Fruit fly (Drosophila melanogaster): ENCODE data around the gene KrT95D.

KrT95D gene

dm6 chr3R:24015939-24016913 lies 15.4 kb downstream of the KrT95D start:
- TF ChIP-seq CG17801 (GFP tag; optimal IDR thresholded peaks at IDR 0.05; ENCODE audit: partially characterized antibody): no peak

DNA sequence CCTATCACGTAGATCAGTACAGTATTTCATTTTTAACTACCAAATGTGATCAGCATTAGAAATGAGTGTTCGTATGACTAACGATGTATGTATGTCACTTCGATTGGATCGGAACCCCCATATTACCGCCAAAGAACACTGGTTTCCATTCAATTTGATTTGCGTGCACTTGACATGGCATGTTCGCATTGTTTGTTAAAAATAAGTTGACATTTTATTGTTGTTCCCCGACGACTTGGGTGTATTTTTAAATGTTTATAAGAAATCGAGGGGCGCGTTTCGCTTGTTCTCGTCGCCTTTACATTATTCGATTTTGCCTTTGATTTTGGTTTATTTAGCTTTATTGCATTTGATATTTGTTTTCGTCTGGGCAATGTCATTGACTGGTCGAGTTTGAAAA lies 16.2 kb downstream of the KrT95D start:
- no peak for TF ChIP-seq CG17801 (GFP tag; optimal IDR thresholded peaks at IDR 0.05; ENCODE audit: partially characterized antibody)

DNA sequence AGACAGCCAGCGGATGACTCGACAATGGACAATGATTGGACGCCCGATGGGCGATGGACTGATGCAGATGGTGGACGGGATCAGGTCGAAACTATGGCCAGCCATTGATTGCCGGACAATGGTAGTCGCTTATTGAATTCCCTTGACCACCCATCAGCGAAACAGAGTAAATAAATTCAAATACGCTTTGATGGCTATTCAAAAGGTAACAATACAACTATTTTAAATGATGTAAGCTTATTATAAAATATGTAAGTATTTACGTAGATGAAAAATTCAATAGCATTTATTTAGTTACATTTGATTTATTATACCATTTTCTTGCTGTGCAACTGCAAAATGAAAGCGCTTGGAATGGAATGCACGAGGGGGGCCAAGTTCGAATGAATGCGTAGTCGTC lies 17.0 kb downstream of the KrT95D start:
- no peak for TF ChIP-seq CG17801 (GFP tag; optimal IDR thresholded peaks at IDR 0.05; ENCODE audit: partially characterized antibody)

DNA sequence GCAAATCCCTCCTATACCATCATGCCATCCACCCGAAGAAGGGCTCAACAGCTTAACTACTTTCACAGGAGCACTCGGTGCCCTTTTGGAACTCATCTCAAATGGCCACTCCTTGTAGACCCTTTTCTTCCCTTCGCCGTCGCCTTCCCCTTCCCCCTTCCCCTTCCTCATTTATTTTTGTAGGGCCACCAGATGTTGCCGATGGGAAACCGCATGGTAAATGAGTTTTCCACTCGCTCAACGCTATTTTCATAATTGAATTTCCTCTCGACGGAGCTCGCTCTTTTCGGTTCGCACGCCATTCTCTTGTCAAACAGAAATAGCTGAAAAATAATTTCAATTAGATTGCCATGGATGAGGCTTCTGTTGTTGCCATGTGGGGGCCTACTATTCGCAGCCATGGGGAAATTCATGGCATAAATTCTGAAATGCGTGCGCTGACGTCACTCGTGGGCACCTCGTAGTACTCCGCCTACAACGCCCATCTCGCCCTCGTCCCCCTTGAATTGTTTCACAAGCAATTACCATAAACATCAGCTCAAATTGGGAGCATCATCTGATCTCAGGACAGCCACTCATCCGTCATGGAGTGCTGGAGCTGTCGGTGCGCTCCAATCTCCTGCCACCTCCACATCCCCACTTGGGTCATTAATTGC lies 19.5 kb downstream of the KrT95D start:
- no peak for TF ChIP-seq CG17801 (GFP tag; optimal IDR thresholded peaks at IDR 0.05; ENCODE audit: partially characterized antibody)

- TF ChIP-seq CG17801 (GFP tag; optimal IDR thresholded peaks at IDR 0.05; ENCODE audit: partially characterized antibody): no peak
Measured at dm6 chr3R:24010637-24011214, 20.9 kb downstream of the KrT95D start.

dm6 chr3R:24008887-24009286 lies 22.7 kb downstream of the KrT95D start:
- TF ChIP-seq CG17801 (GFP tag; optimal IDR thresholded peaks at IDR 0.05; ENCODE audit: partially characterized antibody): no peak

DNA sequence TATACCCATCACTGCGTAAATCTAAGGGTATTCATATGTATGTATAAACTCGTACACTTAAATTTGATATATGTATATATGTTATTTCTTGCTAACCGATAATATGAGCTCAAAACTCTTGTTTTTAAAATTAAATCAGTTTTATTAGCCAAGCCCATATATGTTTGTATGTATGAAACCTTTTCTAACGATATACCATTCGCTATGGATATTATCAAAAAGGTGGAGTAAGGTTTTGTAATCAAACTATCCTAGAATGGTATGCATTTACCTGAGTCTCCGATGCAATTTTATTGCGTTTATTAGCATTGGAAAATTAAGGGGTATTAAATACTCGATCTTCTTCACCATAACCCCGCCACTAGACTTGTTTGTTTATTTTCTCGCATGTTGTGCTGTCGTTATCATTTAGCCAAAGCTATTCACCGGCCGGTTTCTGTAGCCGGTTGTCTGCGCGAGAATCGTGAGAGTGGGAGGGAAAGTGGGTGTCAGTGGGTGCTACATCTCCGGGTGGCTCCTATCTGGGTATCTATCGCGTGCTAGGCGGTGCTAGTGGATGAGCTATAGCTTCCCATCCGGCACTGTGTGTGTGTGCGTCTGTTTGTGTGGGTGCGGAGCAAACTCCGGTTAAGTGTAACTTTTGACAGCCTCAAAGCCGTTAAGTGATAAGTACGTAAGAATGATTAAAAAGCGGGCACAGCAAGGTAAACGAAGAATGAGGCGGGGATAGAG lies 23.7 kb downstream of the KrT95D start:
- TF ChIP-seq CG17801 (GFP tag; optimal IDR thresholded peaks at IDR 0.05; ENCODE audit: partially characterized antibody): no peak

DNA sequence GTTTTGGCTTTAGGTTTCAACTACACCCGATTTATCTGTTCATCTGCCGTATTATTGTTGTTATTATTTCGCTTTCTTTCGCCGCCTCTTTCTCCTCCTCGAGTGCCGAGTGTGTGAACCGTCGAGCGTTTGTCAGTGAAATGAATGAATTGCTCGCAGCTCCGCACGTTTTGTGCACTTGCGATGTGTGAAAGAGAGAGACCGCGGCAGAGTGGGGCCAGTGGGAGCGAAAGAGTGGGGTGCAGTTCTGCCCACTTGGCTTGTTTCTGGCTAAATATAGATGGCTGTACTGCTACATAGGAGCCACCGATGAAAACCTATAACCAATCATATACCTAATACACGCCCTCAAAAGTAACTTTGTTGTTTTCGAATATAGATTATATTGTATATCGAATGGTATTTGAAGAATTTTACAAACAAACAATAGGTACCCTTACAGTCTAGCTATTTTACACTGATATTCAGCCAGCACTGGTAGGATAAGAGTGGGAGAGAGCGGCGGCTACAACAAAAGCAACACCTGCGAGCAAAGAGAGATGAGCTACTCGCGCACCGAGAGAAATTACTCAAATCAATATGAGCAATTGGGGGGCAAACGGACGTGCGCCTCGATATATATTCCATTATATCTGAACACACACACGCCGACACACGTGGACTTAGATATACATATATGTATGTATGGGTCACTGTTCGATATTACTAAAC lies 25.0 kb downstream of the KrT95D start:
- peak; percentile 14 for TF ChIP-seq CG17801 (GFP tag; optimal IDR thresholded peaks at IDR 0.05; ENCODE audit: partially characterized antibody)

dm6 chr3R:24003948-24004347 lies 27.7 kb downstream of the KrT95D start:
- TF ChIP-seq CG17801 (GFP tag; optimal IDR thresholded peaks at IDR 0.05; ENCODE audit: partially characterized antibody): no peak

DNA sequence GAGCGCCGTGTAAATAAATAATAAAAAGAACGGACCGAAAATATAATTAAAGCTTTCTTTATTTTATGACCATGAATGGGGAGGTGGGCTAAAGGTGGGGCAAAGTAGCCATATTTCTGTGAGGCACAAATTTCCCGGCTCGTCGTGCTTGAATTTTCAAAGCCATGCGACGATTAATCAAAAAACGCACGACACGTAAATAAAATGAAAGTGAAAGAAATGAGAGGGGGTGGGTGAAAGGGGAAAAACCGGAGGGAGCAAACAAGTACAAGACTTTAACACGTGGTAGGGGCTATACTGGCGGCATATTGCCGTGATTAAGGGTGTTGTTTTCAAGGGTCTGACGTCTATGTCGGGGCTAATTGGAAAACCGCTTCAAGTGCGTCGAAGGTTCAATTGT lies 30.5 kb downstream of the KrT95D start:
- no peak for TF ChIP-seq CG17801 (GFP tag; optimal IDR thresholded peaks at IDR 0.05; ENCODE audit: partially characterized antibody)

DNA sequence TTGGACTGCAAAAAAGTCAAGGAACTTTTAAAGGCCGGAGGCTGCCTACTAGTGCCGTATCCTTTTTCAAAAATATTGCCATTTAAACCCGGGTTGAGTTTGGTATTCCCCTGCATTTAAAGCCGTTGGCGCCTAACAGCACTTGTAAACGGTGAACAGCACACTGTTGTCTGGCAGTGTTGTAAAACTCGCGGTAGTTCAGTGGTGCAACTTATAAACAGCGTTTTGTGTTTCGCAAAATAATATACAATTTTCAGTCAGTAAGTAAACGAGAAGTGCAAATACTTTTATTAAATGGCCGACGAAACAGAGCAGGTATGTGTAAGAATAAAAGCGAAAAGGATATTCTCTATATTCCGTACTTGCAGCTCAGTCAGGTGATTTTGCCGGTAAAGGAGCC lies 35.4 kb downstream of the KrT95D start, which contains the start of gene LSm3:
TSS of gene LSm3 (plus strand) at position 39 of the 400 bp plus-strand sequence.
- peak; percentile 49 for TF ChIP-seq CG17801 (GFP tag; optimal IDR thresholded peaks at IDR 0.05; ENCODE audit: partially characterized antibody)

DNA sequence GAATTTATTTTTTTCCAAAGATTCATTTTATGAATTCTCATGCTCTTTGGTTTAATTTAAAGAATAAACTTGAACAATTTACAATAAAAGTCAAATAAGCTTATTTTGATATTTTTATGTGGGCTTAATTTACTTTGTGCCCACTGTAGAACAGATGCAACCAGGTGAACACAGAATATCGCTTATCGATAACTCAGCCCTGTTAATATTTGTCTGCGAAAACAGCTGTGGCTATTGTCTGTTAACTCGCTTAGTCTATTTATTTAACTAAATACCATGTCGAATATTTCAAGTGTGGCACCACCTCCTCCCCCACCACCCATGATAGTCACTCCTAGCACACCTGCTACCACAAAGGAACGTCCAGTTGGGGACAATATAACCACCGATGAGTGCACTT lies 36.2 kb downstream of the KrT95D start, which contains the start of gene CG33108:
TSS of gene CG33108 (plus strand) at position 200 of the 400 bp plus-strand sequence.
- no peak for TF ChIP-seq CG17801 (GFP tag; optimal IDR thresholded peaks at IDR 0.05; ENCODE audit: partially characterized antibody)

DNA sequence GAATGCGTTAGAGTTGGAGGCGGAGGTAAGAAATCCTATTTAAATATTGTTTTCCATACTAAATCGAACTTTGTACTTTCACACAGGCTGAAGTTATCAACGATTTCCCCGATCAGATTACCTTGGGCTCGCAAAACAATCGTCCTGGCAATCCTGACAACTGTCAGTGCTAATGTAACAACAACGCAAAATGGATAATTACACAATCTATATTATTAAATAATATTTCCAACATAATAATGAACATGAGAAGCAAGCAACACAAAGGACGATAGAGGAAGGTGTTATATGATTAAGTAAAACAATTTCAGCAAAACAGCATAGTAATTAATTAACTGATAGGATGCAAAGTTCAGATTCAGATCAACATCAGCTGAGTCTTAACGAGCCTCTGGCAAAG lies 37.0 kb downstream of the KrT95D start:
- TF ChIP-seq CG17801 (GFP tag; optimal IDR thresholded peaks at IDR 0.05; ENCODE audit: partially characterized antibody): no peak
